Fruit fly (Drosophila melanogaster) whole organism, embryonic: ENCODE results near the gene CG17359.
A peak's percentile ranks its signal among the peaks of the same experiment; 100 is the strongest.

ENCODE experiments used
- Abd-B ChIP-seq: fragments of 200-800 bp; sonication (Bioruptor generic); optimal IDR thresholded peaks from 2 replicates; lab custom pipeline; 2018; ENCODE audit warnings: missing biosample characterization, mild to moderate bottlenecking, missing genetic modification characterization, moderate library complexity
- CG1024 ChIP-seq: fragments of 200-800 bp; sonication (Bioruptor generic); IDR thresholded peaks from 2 replicates; pipeline ENCODE4 v1.3.6; 2022; ENCODE audit warnings: missing biosample characterization, missing genetic modification characterization
- CG10267 ChIP-seq: fragments of 200-800 bp; sonication (Bioruptor generic); optimal IDR thresholded peaks from 2 replicates; lab custom pipeline; 2018; ENCODE audit warnings: missing biosample characterization, mild to moderate bottlenecking, missing genetic modification characterization, moderate library complexity
- CG10979 ChIP-seq: fragments of 200-800 bp; sonication (Bioruptor generic); optimal IDR thresholded peaks from 2 replicates; lab custom pipeline; 2018; ENCODE audit warnings: missing biosample characterization, mild to moderate bottlenecking, missing genetic modification characterization, moderate library complexity
- CG11696 ChIP-seq: fragments of 200-800 bp; sonication (Bioruptor generic); IDR thresholded peaks from 2 replicates; pipeline ENCODE4 v1.3.6; 2022; ENCODE audit warnings: missing biosample characterization, missing genetic modification characterization
- CG13424 ChIP-seq: fragments of 200-800 bp; sonication (Bioruptor generic); optimal IDR thresholded peaks from 2 replicates; lab custom pipeline; 2019; ENCODE audit warnings: missing biosample characterization, mild to moderate bottlenecking, missing genetic modification characterization, moderate library complexity
- CG14965 ChIP-seq: fragments of 200-800 bp; sonication (Bioruptor generic); optimal IDR thresholded peaks from 2 replicates; lab custom pipeline; 2016; ENCODE audit warnings: missing biosample characterization, missing genetic modification characterization, borderline replicate concordance
- CG1602 ChIP-seq: fragments of 200-800 bp; sonication (Bioruptor generic); optimal IDR thresholded peaks from 3 replicates; lab custom pipeline; 2016; ENCODE audit warnings: missing biosample characterization, missing genetic modification characterization
- CG16863 ChIP-seq: fragments of 200-800 bp; sonication (Bioruptor generic); optimal IDR thresholded peaks from 3 replicates; lab custom pipeline; 2016; ENCODE audit warnings: missing biosample characterization, missing genetic modification characterization
- CG17385 ChIP-seq: fragments of 200-800 bp; sonication (Bioruptor generic); optimal IDR thresholded peaks from 3 replicates; lab custom pipeline; 2018; ENCODE audit warnings: missing biosample characterization, mild to moderate bottlenecking, missing genetic modification characterization
- CG17829 ChIP-seq: fragments of 200-800 bp; optimal IDR thresholded peaks from 2 replicates; lab custom pipeline; 2019; ENCODE audit warnings: missing biosample characterization, mild to moderate bottlenecking, missing genetic modification characterization, moderate library complexity
- CG2199 ChIP-seq: fragments of 200-800 bp; sonication (Bioruptor generic); IDR thresholded peaks from 3 replicates; pipeline ENCODE4 v1.3.6; 2022; ENCODE audit warnings: missing biosample characterization, missing genetic modification characterization
- CG31441 ChIP-seq: fragments of 200-800 bp; sonication (Bioruptor generic); IDR thresholded peaks from 2 replicates; pipeline ENCODE4 v1.3.6; 2022; ENCODE audit warnings: missing biosample characterization, missing genetic modification characterization
- CG3163 ChIP-seq: fragments of 200-800 bp; sonication (Bioruptor generic); optimal IDR thresholded peaks from 3 replicates; lab custom pipeline; 2016; ENCODE audit warnings: missing biosample characterization, missing genetic modification characterization
- CG32772 ChIP-seq: fragments of 200-800 bp; sonication (Bioruptor generic); IDR thresholded peaks from 2 replicates; pipeline ENCODE4 v1.3.6; 2022; ENCODE audit warnings: missing biosample characterization, missing genetic modification characterization
- CG4820 ChIP-seq: fragments of 200-800 bp; sonication (Bioruptor generic); optimal IDR thresholded peaks from 3 replicates; lab custom pipeline; 2016; ENCODE audit warnings: missing biosample characterization, missing genetic modification characterization
- CG6272 ChIP-seq: fragments of 200-800 bp; sonication (Bioruptor generic); IDR thresholded peaks from 2 replicates; pipeline ENCODE4 v1.3.6; 2022; ENCODE audit warnings: missing biosample characterization, missing genetic modification characterization
- CG6654 ChIP-seq: fragments of 200-800 bp; sonication (Bioruptor generic); optimal IDR thresholded peaks from 2 replicates; lab custom pipeline; 2017; ENCODE audit warnings: missing biosample characterization, mild to moderate bottlenecking, missing genetic modification characterization
- CG7556 ChIP-seq: fragments of 200-800 bp; sonication (Bioruptor generic); optimal IDR thresholded peaks from 2 replicates; lab custom pipeline; 2017; ENCODE audit warnings: missing biosample characterization, mild to moderate bottlenecking, missing genetic modification characterization
- CG7987 ChIP-seq: fragments of 200-800 bp; sonication (Bioruptor generic); optimal IDR thresholded peaks from 2 replicates; lab custom pipeline; 2018; ENCODE audit warnings: missing biosample characterization, mild to moderate bottlenecking, missing genetic modification characterization, moderate library complexity
- Dek ChIP-seq: fragments of 200-800 bp; sonication (Bioruptor generic); optimal IDR thresholded peaks from 3 replicates; lab custom pipeline; 2019; ENCODE audit warnings: missing biosample characterization, mild to moderate bottlenecking, missing genetic modification characterization, moderate library complexity
- Dll ChIP-seq: fragments of 200-800 bp; sonication (Bioruptor generic); IDR thresholded peaks from 4 replicates; pipeline ENCODE4 v1.3.6; 2022; ENCODE audit warnings: missing biosample characterization, missing genetic modification characterization; ENCODE audit not compliant: partially characterized antibody
- E2f2 ChIP-seq: fragments of 200-800 bp; sonication (Bioruptor generic); IDR thresholded peaks from 2 replicates; pipeline ENCODE4 v1.3.6; 2022; ENCODE audit warnings: missing biosample characterization, missing genetic modification characterization
- H15 ChIP-seq: fragments of 200-800 bp; sonication (Bioruptor generic); IDR thresholded peaks from 3 replicates; pipeline ENCODE4 v1.3.6; 2022; ENCODE audit warnings: missing biosample characterization, missing genetic modification characterization
- HHEX ChIP-seq: fragments of 200-800 bp; sonication (Bioruptor generic); optimal IDR thresholded peaks from 3 replicates; lab custom pipeline; 2017; ENCODE audit warnings: missing biosample characterization, mild to moderate bottlenecking, missing genetic modification characterization, missing genetic modification reagents
- Neu2 ChIP-seq: fragments of 200-800 bp; sonication (Bioruptor generic); optimal IDR thresholded peaks from 3 replicates; lab custom pipeline; 2016; ENCODE audit warnings: missing biosample characterization, missing genetic modification characterization, borderline replicate concordance
- Ptx1 ChIP-seq: fragments of 200-800 bp; sonication (Bioruptor generic); IDR thresholded peaks from 2 replicates; pipeline ENCODE4 v1.3.6; 2022; ENCODE audit warnings: missing biosample characterization, missing genetic modification characterization
- Ravus ChIP-seq: fragments of 200-800 bp; sonication (Bioruptor generic); IDR thresholded peaks from 2 replicates; pipeline ENCODE4 v1.3.6; 2022; ENCODE audit warnings: missing biosample characterization, missing genetic modification characterization
- Sry-β ChIP-seq: fragments of 200-800 bp; sonication (Bioruptor generic); optimal IDR thresholded peaks from 2 replicates; lab custom pipeline; 2018; ENCODE audit warnings: missing biosample characterization, mild to moderate bottlenecking, missing genetic modification characterization, moderate library complexity
- abd-A ChIP-seq: fragments of 200-800 bp; sonication (Bioruptor generic); optimal IDR thresholded peaks from 3 replicates; lab custom pipeline; 2019; ENCODE audit warnings: missing biosample characterization, mild to moderate bottlenecking, missing genetic modification characterization, moderate library complexity
- ash1 ChIP-seq: fragments of 200-800 bp; sonication (Bioruptor generic); optimal IDR thresholded peaks from 2 replicates; lab custom pipeline; 2018; ENCODE audit warnings: missing biosample characterization, mild to moderate bottlenecking, missing genetic modification characterization
- bab2 ChIP-seq: fragments of 200-800 bp; sonication (Bioruptor generic); optimal IDR thresholded peaks from 2 replicates; lab custom pipeline; 2016; ENCODE audit warnings: missing biosample characterization, missing genetic modification characterization
- bsh ChIP-seq, 2 experiments: fragments of 200-800 bp; sonication (Bioruptor generic); optimal IDR thresholded peaks; 2 replicates each; lab custom pipeline; 2017 to 2018; ENCODE audit warnings: mild to moderate bottlenecking in 2 of 2, missing biosample characterization in 2 of 2, missing genetic modification characterization in 2 of 2, moderate library complexity in 1 of 2
- ci ChIP-seq: fragments of 200-800 bp; sonication (Bioruptor generic); IDR thresholded peaks from 3 replicates; pipeline ENCODE4 v1.3.6; 2022; ENCODE audit warnings: missing biosample characterization, missing genetic modification characterization
- cwo ChIP-seq: fragments of 200-800 bp; sonication (Bioruptor generic); optimal IDR thresholded peaks from 3 replicates; lab custom pipeline; 2017; ENCODE audit warnings: missing biosample characterization, missing genetic modification characterization, mild to moderate bottlenecking, moderate library complexity, missing genetic modification reagents
- dpn ChIP-seq, 2 experiments: fragments of 200-800 bp; sonication (Bioruptor generic); optimal IDR thresholded peaks; 3 replicates each; lab custom pipeline; 2016; ENCODE audit warnings: missing biosample characterization in 2 of 2, missing genetic modification characterization in 2 of 2
- gsb ChIP-seq: fragments of 200-800 bp; sonication (Bioruptor generic); IDR thresholded peaks from 2 replicates; pipeline ENCODE4 v1.3.6; 2022; ENCODE audit warnings: missing biosample characterization, missing genetic modification characterization
- hbn ChIP-seq: fragments of 200-800 bp; sonication (Bioruptor generic); IDR thresholded peaks from 2 replicates; pipeline ENCODE4 v1.3.6; 2022; ENCODE audit warnings: missing biosample characterization, missing genetic modification characterization; ENCODE audit not compliant: partially characterized antibody
- her ChIP-seq: fragments of 200-800 bp; sonication (Bioruptor generic); optimal IDR thresholded peaks from 2 replicates; lab custom pipeline; 2016; ENCODE audit warnings: missing biosample characterization, missing genetic modification characterization
- mld ChIP-seq: fragments of 200-800 bp; sonication (Bioruptor generic); IDR thresholded peaks from 3 replicates; pipeline ENCODE4 v1.3.6; 2022; ENCODE audit warnings: missing biosample characterization, missing genetic modification characterization; ENCODE audit not compliant: partially characterized antibody
- nau ChIP-seq: fragments of 200-800 bp; sonication (Bioruptor generic); optimal IDR thresholded peaks from 3 replicates; lab custom pipeline; 2017; ENCODE audit warnings: missing biosample characterization, mild to moderate bottlenecking, missing genetic modification characterization, missing genetic modification reagents
- phol ChIP-seq: fragments of 200-800 bp; sonication (Bioruptor generic); optimal IDR thresholded peaks from 3 replicates; lab custom pipeline; 2018; ENCODE audit warnings: missing biosample characterization, mild to moderate bottlenecking, missing genetic modification characterization, moderate library complexity
- pita ChIP-seq: fragments of 200-800 bp; sonication (Bioruptor generic); optimal IDR thresholded peaks from 2 replicates; lab custom pipeline; 2017; ENCODE audit warnings: missing biosample characterization, mild to moderate bottlenecking, missing genetic modification characterization
- seq ChIP-seq: fragments of 200-800 bp; sonication (Bioruptor generic); IDR thresholded peaks from 2 replicates; pipeline ENCODE4 v1.3.6; 2022; ENCODE audit warnings: missing biosample characterization, missing genetic modification characterization
- sim ChIP-seq: fragments of 200-800 bp; sonication (Bioruptor generic); IDR thresholded peaks from 2 replicates; pipeline ENCODE4 v1.3.6; 2022; ENCODE audit warnings: missing biosample characterization, missing genetic modification characterization
- sima ChIP-seq: fragments of 200-800 bp; sonication (Bioruptor generic); optimal IDR thresholded peaks from 2 replicates; lab custom pipeline; 2016; ENCODE audit warnings: missing biosample characterization, missing genetic modification characterization
- toy ChIP-seq: fragments of 200-800 bp; sonication (Bioruptor generic); IDR thresholded peaks from 2 replicates; pipeline ENCODE4 v1.3.6; 2022; ENCODE audit warnings: missing biosample characterization, missing genetic modification characterization
- vvl ChIP-seq: fragments of 200-800 bp; sonication (Bioruptor generic); IDR thresholded peaks from 2 replicates; pipeline ENCODE4 v1.3.6; 2022; ENCODE audit warnings: missing biosample characterization, missing genetic modification characterization

The CG17359 gene

DNA sequence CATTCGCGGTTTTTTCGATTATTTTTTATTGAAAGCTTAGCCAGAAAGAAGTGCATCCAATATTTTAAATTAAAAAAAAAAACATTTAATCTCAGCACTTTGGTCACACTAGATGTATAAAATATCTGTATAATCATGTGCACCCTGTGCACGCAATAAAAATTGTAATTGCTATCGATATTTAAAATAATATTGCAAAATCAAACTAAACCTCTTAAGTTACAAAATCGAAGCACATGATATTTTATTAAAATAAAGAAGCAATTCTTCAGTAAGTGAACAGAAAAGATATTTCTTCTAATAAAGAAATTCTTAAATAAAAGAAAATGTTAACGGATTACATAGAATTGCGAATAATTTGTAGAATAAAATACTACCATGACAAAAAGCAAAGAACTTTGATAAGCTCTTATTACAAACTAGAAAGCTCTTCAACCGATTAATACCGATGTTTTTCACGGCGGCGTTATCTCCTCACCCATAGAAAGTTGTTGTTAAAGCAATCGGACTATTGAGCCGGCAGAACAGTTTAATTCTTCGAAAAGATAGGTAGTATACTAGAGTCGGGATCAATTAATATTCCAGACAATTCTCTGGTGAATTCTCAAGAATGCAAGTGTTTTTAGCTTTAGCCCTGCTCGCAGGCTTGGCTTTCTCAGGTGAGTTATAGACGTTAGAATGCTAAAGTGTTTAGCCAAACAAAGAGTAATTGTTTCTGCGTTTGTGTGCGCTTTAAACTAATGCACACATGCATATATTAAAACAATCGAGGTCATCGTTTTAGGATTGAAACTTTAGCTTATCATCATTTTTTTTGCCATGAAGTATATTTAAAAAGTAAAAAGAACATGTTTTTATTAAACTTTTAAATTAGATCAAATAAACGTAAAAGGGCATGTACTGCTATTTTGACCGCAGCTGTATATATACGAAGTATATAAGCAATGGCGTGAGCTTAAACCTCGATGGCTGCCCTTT, 5.0 kb downstream of the CG17359 start, which contains the start of gene CtsK1 (continued):
- no peak for TF ChIP-seq CG7987 (GFP tag; lab: Kevin White, UChicago)
- TF ChIP-seq ash1 (GFP tag; lab: Kevin White, UChicago) = no peak
- peak; percentile 8 for TF ChIP-seq abd-A (tag; lab: Kevin White, UChicago)
- TF ChIP-seq CG1602 = no peak
- TF ChIP-seq CG13424 (tag; lab: Kevin White, UChicago) = peak; percentile 30
- TF ChIP-seq bsh (GFP tag; optimal IDR thresholded peaks at IDR 0.05; lab: Kevin White, UChicago) = peak in 1 of 2 experiments; percentile 29
- TF ChIP-seq CG6272 = no peak
- TF ChIP-seq CG2199 (GFP tag; lab: Robert Waterston, UW) = no peak
- no peak for TF ChIP-seq sim
- TF ChIP-seq toy (GFP tag; lab: Robert Waterston, UW) = no peak
- TF ChIP-seq CG32772 (GFP tag; lab: Robert Waterston, UW) = no peak; the same call in 1 of the 2 replicates
- no peak for TF ChIP-seq CG14965
- peak; percentile 84 for TF ChIP-seq CG11696 (GFP tag; lab: Robert Waterston, UW)
- TF ChIP-seq CG1024 (GFP tag; lab: Robert Waterston, UW) = no peak
- no peak for TF ChIP-seq CG4820 (GFP tag; lab: Kevin White, UChicago)
- peak; percentile 62 for TF ChIP-seq vvl (GFP tag; lab: Robert Waterston, UW)
- TF ChIP-seq Sry-β (GFP tag; lab: Kevin White, UChicago) = no peak
- no peak for TF ChIP-seq dpn (GFP tag; optimal IDR thresholded peaks at IDR 0.05; lab: Kevin White, UChicago)
- no peak for TF ChIP-seq sima (GFP tag; lab: Kevin White, UChicago)
- no peak for TF ChIP-seq CG7556 (GFP tag; lab: Kevin White, UChicago)
- TF ChIP-seq Ravus = no peak
- no peak for TF ChIP-seq seq
- TF ChIP-seq Dek = no peak
- TF ChIP-seq CG17829 (tag; lab: Kevin White, UChicago) = peak; percentile 33
- TF ChIP-seq hbn = peak; percentile 72
- TF ChIP-seq CG10979 = peak; percentile 6
- TF ChIP-seq CG31441 (GFP tag; lab: Robert Waterston, UW) = peak; percentile 48
- TF ChIP-seq nau = no peak
- no peak for TF ChIP-seq CG3163
- TF ChIP-seq cwo (GFP tag; lab: Kevin White, UChicago) = no peak
- no peak for TF ChIP-seq HHEX
- no peak for TF ChIP-seq bab2 (GFP tag; lab: Kevin White, UChicago)
- TF ChIP-seq phol (tag; lab: Kevin White, UChicago) = peak; percentile 29
- no peak for TF ChIP-seq Neu2 (GFP tag; lab: Kevin White, UChicago)
- peak; percentile 3; the same call in 1 of the 3 replicates for TF ChIP-seq ci
- TF ChIP-seq Abd-B = peak; percentile 48
- peak; percentile 90 for TF ChIP-seq Dll
- TF ChIP-seq mld (GFP tag; lab: Robert Waterston, UW) = no peak
- peak; percentile 11 for TF ChIP-seq CG17385
- peak; percentile 74 for TF ChIP-seq E2f2 (GFP tag; lab: Robert Waterston, UW)
- TF ChIP-seq her (GFP tag; lab: Kevin White, UChicago) = no peak
- TF ChIP-seq Ptx1 (GFP tag; lab: Robert Waterston, UW) = no peak; the same call in 1 of the 2 replicates
- TF ChIP-seq pita (GFP tag; lab: Kevin White, UChicago) = no peak
- no peak for TF ChIP-seq CG6654
- 0 out of 3 replicates have a peak, but pooled peaks have one; percentile 18 for TF ChIP-seq H15
- TF ChIP-seq CG10267 (tag; lab: Kevin White, UChicago) = peak; percentile 38
- TF ChIP-seq CG16863 (GFP tag; lab: Kevin White, UChicago) = no peak
- no peak for TF ChIP-seq gsb
